Fruit fly (Drosophila melanogaster) whole organism, embryonic: ENCODE data around the gene MED28.

Experiments
- Antp ChIP-seq: fragments of 200-800 bp; sonication (Bioruptor generic); optimal IDR thresholded peaks from 3 replicates; lab custom pipeline; 2016; ENCODE audit warnings: missing biosample characterization, missing genetic modification characterization
- B-H2 ChIP-seq: fragments of 200-800 bp; sonication (Bioruptor generic); optimal IDR thresholded peaks from 2 replicates; lab custom pipeline; 2018; ENCODE audit warnings: missing biosample characterization, mild to moderate bottlenecking, missing genetic modification characterization
- CG10274 ChIP-seq: fragments of 200-800 bp; sonication (Bioruptor generic); optimal IDR thresholded peaks from 3 replicates; lab custom pipeline; 2017; ENCODE audit warnings: missing biosample characterization, mild to moderate bottlenecking, missing genetic modification characterization
- CG11085 ChIP-seq: fragments of 200-800 bp; sonication (Bioruptor generic); IDR thresholded peaks from 2 replicates; pipeline ENCODE4 v1.3.6; 2022; ENCODE audit warnings: missing biosample characterization, missing genetic modification characterization
- CG11696 ChIP-seq: fragments of 200-800 bp; sonication (Bioruptor generic); IDR thresholded peaks from 2 replicates; pipeline ENCODE4 v1.3.6; 2022; ENCODE audit warnings: missing biosample characterization, missing genetic modification characterization
- CG12299 ChIP-seq: fragments of 200-800 bp; sonication (Bioruptor generic); optimal IDR thresholded peaks from 2 replicates; lab custom pipeline; 2018; ENCODE audit warnings: missing biosample characterization, mild to moderate bottlenecking, missing genetic modification characterization
- CG12769 ChIP-seq: fragments of 200-800 bp; sonication (Bioruptor generic); optimal IDR thresholded peaks from 2 replicates; lab custom pipeline; 2019; ENCODE audit warnings: missing biosample characterization, mild to moderate bottlenecking, missing genetic modification characterization, moderate library complexity
- CG14050 ChIP-seq: fragments of 200-800 bp; sonication (Bioruptor generic); IDR thresholded peaks from 3 replicates; pipeline ENCODE4 v1.3.6; 2022; ENCODE audit warnings: missing biosample characterization, missing genetic modification characterization
- CG15269 ChIP-seq: fragments of 200-800 bp; sonication (Bioruptor generic); optimal IDR thresholded peaks from 2 replicates; lab custom pipeline; 2018; ENCODE audit warnings: missing biosample characterization, mild to moderate bottlenecking, missing genetic modification characterization, moderate library complexity
- CG1602 ChIP-seq: fragments of 200-800 bp; sonication (Bioruptor generic); optimal IDR thresholded peaks from 3 replicates; lab custom pipeline; 2016; ENCODE audit warnings: missing biosample characterization, missing genetic modification characterization
- CG17328 ChIP-seq: fragments of 200-800 bp; sonication (Bioruptor generic); IDR thresholded peaks from 2 replicates; pipeline ENCODE4 v1.3.6; 2022; ENCODE audit warnings: missing biosample characterization, missing genetic modification characterization
- CG17829 ChIP-seq: fragments of 200-800 bp; optimal IDR thresholded peaks from 2 replicates; lab custom pipeline; 2019; ENCODE audit warnings: missing biosample characterization, mild to moderate bottlenecking, missing genetic modification characterization, moderate library complexity
- CG18619 ChIP-seq: fragments of 200-800 bp; sonication (Bioruptor generic); optimal IDR thresholded peaks from 3 replicates; lab custom pipeline; 2017; ENCODE audit warnings: missing biosample characterization, mild to moderate bottlenecking, missing genetic modification characterization
- CG2202 ChIP-seq: fragments of 200-800 bp; sonication (Bioruptor generic); optimal IDR thresholded peaks from 2 replicates; lab custom pipeline; 2018; ENCODE audit warnings: missing biosample characterization, mild to moderate bottlenecking, missing genetic modification characterization
- CG3995 ChIP-seq: fragments of 200-800 bp; sonication (Bioruptor generic); optimal IDR thresholded peaks from 3 replicates; lab custom pipeline; 2016; ENCODE audit warnings: missing biosample characterization, missing genetic modification characterization
- CG4617 ChIP-seq: fragments of 200-800 bp; sonication (Bioruptor generic); optimal IDR thresholded peaks from 3 replicates; lab custom pipeline; 2016; ENCODE audit warnings: missing biosample characterization, missing genetic modification characterization, borderline replicate concordance
- CG4854 ChIP-seq: fragments of 200-800 bp; sonication (Bioruptor generic); optimal IDR thresholded peaks from 2 replicates; lab custom pipeline; 2016; ENCODE audit warnings: missing biosample characterization, missing genetic modification characterization, inconsistent platforms
- CG8281 ChIP-seq: fragments of 200-800 bp; sonication (Bioruptor generic); optimal IDR thresholded peaks from 2 replicates; lab custom pipeline; 2018; ENCODE audit warnings: missing biosample characterization, mild to moderate bottlenecking, missing genetic modification characterization, moderate library complexity
- CG8359 ChIP-seq: fragments of 200-800 bp; sonication (Bioruptor generic); optimal IDR thresholded peaks from 2 replicates; lab custom pipeline; 2017; ENCODE audit warnings: missing biosample characterization, mild to moderate bottlenecking, missing genetic modification characterization, borderline replicate concordance
- CTCF ChIP-seq: fragments of 200-800 bp; sonication (Bioruptor generic); optimal IDR thresholded peaks from 2 replicates; lab custom pipeline; 2017; ENCODE audit warnings: missing biosample characterization, mild to moderate bottlenecking, missing genetic modification characterization, moderate library complexity
- Camta ChIP-seq: fragments of 200-800 bp; sonication (Bioruptor generic); optimal IDR thresholded peaks from 2 replicates; lab custom pipeline; 2016; ENCODE audit warnings: missing biosample characterization, missing genetic modification characterization
- CrebB ChIP-seq: fragments of 200-800 bp; sonication (Bioruptor generic); optimal IDR thresholded peaks from 3 replicates; lab custom pipeline; 2018; ENCODE audit warnings: missing biosample characterization, mild to moderate bottlenecking, missing genetic modification characterization
- D19A ChIP-seq: fragments of 200-800 bp; optimal IDR thresholded peaks from 3 replicates; lab custom pipeline; 2019; ENCODE audit warnings: missing biosample characterization, mild to moderate bottlenecking, missing genetic modification characterization, moderate library complexity
- Dfd ChIP-seq, 2 experiments: fragments of >200 bp; optimal IDR thresholded peaks; 2 replicates each; lab custom pipeline; 2017; ENCODE audit warnings: missing biosample characterization in 2 of 2, missing genetic modification characterization in 2 of 2
- Doc2 ChIP-seq: fragments of 200-800 bp; sonication (Bioruptor generic); IDR thresholded peaks from 2 replicates; pipeline ENCODE4 v1.3.6; 2022; ENCODE audit warnings: missing biosample characterization, missing genetic modification characterization
- HLH4C ChIP-seq: fragments of 200-800 bp; sonication (Bioruptor generic); IDR thresholded peaks from 3 replicates; pipeline ENCODE4 v1.3.6; 2022; ENCODE audit warnings: missing biosample characterization, missing genetic modification characterization; ENCODE audit not compliant: partially characterized antibody
- Hmx ChIP-seq: fragments of 200-800 bp; sonication (Bioruptor generic); optimal IDR thresholded peaks from 2 replicates; lab custom pipeline; 2016; ENCODE audit warnings: missing biosample characterization, missing genetic modification characterization
- Hr39 ChIP-seq: fragments of >200 bp; optimal IDR thresholded peaks from 2 replicates; lab custom pipeline; 2017
- Rx ChIP-seq: fragments of 200-800 bp; sonication (Bioruptor generic); IDR thresholded peaks from 2 replicates; pipeline ENCODE4 v1.3.6; 2022; ENCODE audit warnings: missing biosample characterization, missing genetic modification characterization
- Sry-δ ChIP-seq: fragments of 200-800 bp; sonication (Bioruptor generic); optimal IDR thresholded peaks from 2 replicates; lab custom pipeline; 2016; ENCODE audit warnings: missing biosample characterization, missing genetic modification characterization
- Xrp1 ChIP-seq: fragments of 200-800 bp; sonication (Bioruptor generic); IDR thresholded peaks from 2 replicates; pipeline ENCODE4 v1.3.6; 2022; ENCODE audit warnings: missing biosample characterization, missing genetic modification characterization
- abd-A ChIP-seq: fragments of 200-800 bp; sonication (Bioruptor generic); optimal IDR thresholded peaks from 3 replicates; lab custom pipeline; 2019; ENCODE audit warnings: missing biosample characterization, mild to moderate bottlenecking, missing genetic modification characterization, moderate library complexity
- ara ChIP-seq: fragments of 200-800 bp; sonication (Bioruptor generic); IDR thresholded peaks from 2 replicates; pipeline ENCODE4 v1.3.6; 2022; ENCODE audit warnings: missing biosample characterization, missing genetic modification characterization
- btn ChIP-seq: fragments of 200-800 bp; sonication (Bioruptor generic); optimal IDR thresholded peaks from 2 replicates; lab custom pipeline; 2016; ENCODE audit warnings: missing biosample characterization, missing genetic modification characterization
- chn ChIP-seq: fragments of 200-800 bp; sonication (Bioruptor generic); optimal IDR thresholded peaks from 2 replicates; lab custom pipeline; 2016; ENCODE audit warnings: missing biosample characterization, missing genetic modification characterization
- ci ChIP-seq: fragments of 200-800 bp; sonication (Bioruptor generic); IDR thresholded peaks from 3 replicates; pipeline ENCODE4 v1.3.6; 2022; ENCODE audit warnings: missing biosample characterization, missing genetic modification characterization
- dysf ChIP-seq: fragments of 200-800 bp; sonication (Bioruptor generic); IDR thresholded peaks from 3 replicates; pipeline ENCODE4 v1.3.6; 2022; ENCODE audit warnings: missing biosample characterization, missing genetic modification characterization
- fd64A ChIP-seq: fragments of 200-800 bp; sonication (Bioruptor generic); optimal IDR thresholded peaks from 3 replicates; lab custom pipeline; 2018; ENCODE audit warnings: missing biosample characterization, mild to moderate bottlenecking, missing genetic modification characterization
- fd96Cb ChIP-seq: fragments of 200-800 bp; sonication (Bioruptor generic); optimal IDR thresholded peaks from 2 replicates; lab custom pipeline; 2018; ENCODE audit warnings: missing biosample characterization, mild to moderate bottlenecking, missing genetic modification characterization, moderate library complexity
- jigr1 ChIP-seq: fragments of 200-800 bp; sonication (Bioruptor generic); IDR thresholded peaks from 3 replicates; pipeline ENCODE4 v1.3.6; 2022; ENCODE audit warnings: missing biosample characterization, missing genetic modification characterization
- kay ChIP-seq: fragments of 200-800 bp; sonication (Bioruptor generic); optimal IDR thresholded peaks from 2 replicates; lab custom pipeline; 2016; ENCODE audit warnings: missing biosample characterization, missing genetic modification characterization
- p53 ChIP-seq: fragments of 200-800 bp; sonication (Bioruptor generic); optimal IDR thresholded peaks from 2 replicates; lab custom pipeline; 2016; ENCODE audit warnings: missing biosample characterization, missing genetic modification characterization
- schlank ChIP-seq: fragments of 200-800 bp; sonication (Bioruptor generic); optimal IDR thresholded peaks from 2 replicates; lab custom pipeline; 2018; ENCODE audit warnings: missing biosample characterization, mild to moderate bottlenecking, missing genetic modification characterization
- sd ChIP-seq: fragments of 200-800 bp; sonication (Bioruptor generic); optimal IDR thresholded peaks from 3 replicates; lab custom pipeline; 2018; ENCODE audit warnings: missing biosample characterization, mild to moderate bottlenecking, missing genetic modification characterization, moderate library complexity
- tap ChIP-seq: fragments of 200-800 bp; optimal IDR thresholded peaks from 3 replicates; lab custom pipeline; 2019; ENCODE audit warnings: missing biosample characterization, mild to moderate bottlenecking, missing genetic modification characterization, moderate library complexity
- tll ChIP-seq, 2 experiments: fragments of 200-800 bp in 1 of 2; fragments of >200 bp in 1 of 2; sonication (Bioruptor generic) in 1 of 2; optimal IDR thresholded peaks; 2 replicates each; lab custom pipeline; 2017 to 2019; ENCODE audit warnings: missing biosample characterization in 2 of 2, missing genetic modification characterization in 2 of 2, mild to moderate bottlenecking in 1 of 2, moderate library complexity in 1 of 2
- trem ChIP-seq: fragments of 200-800 bp; optimal IDR thresholded peaks from 3 replicates; lab custom pipeline; 2019; ENCODE audit warnings: missing biosample characterization, mild to moderate bottlenecking, missing genetic modification characterization, moderate library complexity
- twi ChIP-seq: fragments of 200-800 bp; optimal IDR thresholded peaks from 2 replicates; lab custom pipeline; 2019; ENCODE audit warnings: missing biosample characterization, mild to moderate bottlenecking, missing genetic modification characterization, moderate library complexity
- tx ChIP-seq: fragments of 200-800 bp; sonication (Bioruptor generic); optimal IDR thresholded peaks from 2 replicates; lab custom pipeline; 2016; ENCODE audit warnings: missing biosample characterization, missing genetic modification characterization
- vvl ChIP-seq: fragments of 200-800 bp; sonication (Bioruptor generic); IDR thresholded peaks from 2 replicates; pipeline ENCODE4 v1.3.6; 2022; ENCODE audit warnings: missing biosample characterization, missing genetic modification characterization

Gene MED28

dm6 chr3R:25515450-25516288, 38.9 kb downstream of the MED28 start, which contains the start of gene msi (continued):
- TF ChIP-seq btn, result peak; percentile 10
- peak; percentile 37 for TF ChIP-seq p53 (GFP tag; lab: Kevin White, UChicago)
- peak; percentile 97 for TF ChIP-seq abd-A (tag; lab: Kevin White, UChicago)
- TF ChIP-seq fd96Cb (tag; lab: Kevin White, UChicago), result peak; percentile 100
- peak; percentile 98 for TF ChIP-seq sd
- TF ChIP-seq CG4617 (GFP tag; lab: Kevin White, UChicago), result peak; percentile 88
- TF ChIP-seq Rx, result peak; percentile 95
- peak; percentile 86 for TF ChIP-seq chn (GFP tag; lab: Kevin White, UChicago)
- TF ChIP-seq twi, result peak; percentile 98
- TF ChIP-seq Dfd (GFP tag; optimal IDR thresholded peaks at IDR 0.05; lab: Kevin White, UChicago), result no peak
- TF ChIP-seq Hr39 (lab: Kevin White, UChicago), result no peak
- peak; percentile 98 for TF ChIP-seq CG12299 (tag; lab: Kevin White, UChicago)
- peak; percentile 8 for TF ChIP-seq CG3995 (GFP tag; lab: Kevin White, UChicago)
- TF ChIP-seq CG11696 (GFP tag; lab: Robert Waterston, UW), result peak; percentile 93
- TF ChIP-seq schlank (tag; lab: Kevin White, UChicago), result peak; percentile 69
- TF ChIP-seq ara (GFP tag; lab: Robert Waterston, UW), result peak; percentile 99
- peak; percentile 100 for TF ChIP-seq Xrp1 (GFP tag; lab: Robert Waterston, UW)
- TF ChIP-seq CG11085 (GFP tag; lab: Robert Waterston, UW), result peak; percentile 98
- TF ChIP-seq D19A (tag; lab: Kevin White, UChicago), result peak; percentile 98
- peak; percentile 99 for TF ChIP-seq CG15269 (tag; lab: Kevin White, UChicago)
- peak; percentile 95 for TF ChIP-seq kay (GFP tag; lab: Kevin White, UChicago)
- peak; percentile 80 for TF ChIP-seq CG12769
- TF ChIP-seq ci (GFP tag; lab: Robert Waterston, UW), result peak; percentile 98
- TF ChIP-seq CG2202 (tag; lab: Kevin White, UChicago), result peak; percentile 98
- peak; percentile 18 for TF ChIP-seq Sry-δ
- TF ChIP-seq CG8359 (GFP tag; lab: Kevin White, UChicago), result peak; percentile 91
- peak; percentile 97 for TF ChIP-seq trem (tag; lab: Kevin White, UChicago)
- TF ChIP-seq jigr1 (GFP tag; lab: Robert Waterston, UW), result peak; percentile 98
- TF ChIP-seq Antp (GFP tag; lab: Kevin White, UChicago), result peak; percentile 66
- TF ChIP-seq fd64A (GFP tag; lab: Kevin White, UChicago), result peak; percentile 88
- TF ChIP-seq Doc2 (GFP tag; lab: Robert Waterston, UW), result peak; percentile 94
- peak; percentile 98 for TF ChIP-seq tap (tag; lab: Kevin White, UChicago)
- no peak for TF ChIP-seq Hmx (GFP tag; lab: Kevin White, UChicago)
- peak; percentile 99 for TF ChIP-seq CG1602
- peak; percentile 20 for TF ChIP-seq Camta
- peak; percentile 100 for TF ChIP-seq vvl (GFP tag; lab: Robert Waterston, UW)
- TF ChIP-seq tx (GFP tag; lab: Kevin White, UChicago), result peak; percentile 78
- peak; percentile 97 for TF ChIP-seq CG14050 (GFP tag; lab: Robert Waterston, UW)
- TF ChIP-seq CG17328, result peak; percentile 98
- TF ChIP-seq CG10274 (GFP tag; lab: Kevin White, UChicago), result peak; percentile 86
- peak; percentile 99 for TF ChIP-seq CG18619 (GFP tag; lab: Kevin White, UChicago)
- peak; percentile 77 for TF ChIP-seq B-H2 (GFP tag; lab: Kevin White, UChicago)
- 0 out of 3 replicates have a peak, but pooled peaks have one; percentile 31 for TF ChIP-seq HLH4C (GFP tag; lab: Robert Waterston, UW)
- peak; percentile 70 for TF ChIP-seq CG4854 (GFP tag; lab: Kevin White, UChicago)
- TF ChIP-seq CTCF, result peak; percentile 70
- TF ChIP-seq CG8281, result peak; percentile 94
- TF ChIP-seq dysf, result peak; percentile 99
- peak; percentile 95 for TF ChIP-seq CrebB (tag; lab: Kevin White, UChicago)
- peak; percentile 100 for TF ChIP-seq CG17829
- peak in 1 of 2 experiments; percentile 65 for TF ChIP-seq tll (GFP tag; optimal IDR thresholded peaks at IDR 0.05; lab: Kevin White, UChicago)
